Worm (Caenorhabditis elegans): Measurements from ENCODE around the gene sri-28.
A peak's percentile ranks its signal among the peaks of the same experiment; 100 is the strongest.

Gene sri-28

DNA sequence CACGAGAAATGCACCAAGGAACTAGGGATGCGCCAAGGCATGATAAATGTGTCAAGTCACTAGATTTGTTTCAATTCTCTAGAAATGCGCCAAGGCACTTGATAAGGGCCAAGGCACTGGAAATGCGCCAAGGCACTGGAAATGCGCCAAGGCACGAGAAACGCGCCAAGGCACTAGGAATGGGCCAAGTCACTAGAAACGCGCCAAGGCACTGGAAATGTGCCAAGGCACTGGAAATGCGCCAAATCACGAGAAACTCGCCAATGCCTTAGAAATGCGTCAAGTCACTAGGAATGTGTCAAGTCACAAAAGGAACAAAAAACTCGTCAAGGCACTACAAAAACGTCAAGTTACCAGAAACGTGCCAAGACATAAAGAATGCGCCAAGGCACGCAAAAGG, 12.1 kb upstream of the sri-28 start:
- TF ChIP-seq ama-1 (optimal IDR thresholded peaks at IDR 0.05): no peak
- TF ChIP-seq flt-1 (GFP tag; IDR thresholded peaks at IDR 0.05): no peak
- TF ChIP-seq hnd-1 (tag; optimal IDR thresholded peaks at IDR 0.05): no peak
- TF ChIP-seq aly-1 (tag; optimal IDR thresholded peaks at IDR 0.05): no peak
- no peak for TF ChIP-seq tbx-11 (GFP tag; IDR thresholded peaks at IDR 0.05)
- TF ChIP-seq F13C5.2 (tag; optimal IDR thresholded peaks at IDR 0.05): no peak
- no peak for TF ChIP-seq hmg-4 (GFP tag; optimal IDR thresholded peaks at IDR 0.05)
- no peak for TF ChIP-seq pes-1 (GFP tag; IDR thresholded peaks at IDR 0.05)
- TF ChIP-seq ceh-13 (GFP tag; optimal IDR thresholded peaks at IDR 0.05): no peak
- no peak for TF ChIP-seq tra-4 (tag; optimal IDR thresholded peaks at IDR 0.05)
- TF ChIP-seq sea-1 (GFP tag; conservative IDR thresholded peaks at IDR 0.05): no peak
- TF ChIP-seq scrt-1 (GFP tag; IDR thresholded peaks at IDR 0.05): no peak

DNA sequence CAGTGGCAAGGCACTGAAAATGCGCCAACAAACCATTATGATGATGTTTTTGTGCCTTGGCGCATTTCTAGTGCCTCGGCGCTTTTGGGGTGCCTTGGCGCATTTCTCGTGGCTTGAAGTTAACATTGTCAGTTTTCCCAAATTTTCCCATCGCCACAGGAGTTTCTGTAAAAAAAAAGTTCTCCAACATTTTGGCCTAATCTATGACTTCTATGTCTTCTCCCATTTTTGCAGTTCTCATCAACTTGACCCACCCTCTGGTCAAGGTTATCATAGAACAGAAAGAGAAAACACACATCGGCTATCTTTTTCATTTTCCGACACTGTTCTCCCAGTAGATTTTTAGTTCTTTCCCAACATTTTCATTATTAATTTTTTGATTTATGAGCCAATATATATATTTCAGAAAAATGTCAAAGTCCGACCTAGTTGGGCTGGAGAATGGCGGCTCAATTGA, 10.0 kb upstream of the sri-28 start, which contains the start of the genes B0454.26 and B0454.5:
TSS of gene B0454.26 (minus strand) at position 101 of the 457 bp plus-strand sequence.
TSS of gene B0454.5 (plus strand) at position 407 of the 457 bp plus-strand sequence.
- TF ChIP-seq hmbx-1 (tag; optimal IDR thresholded peaks at IDR 0.05): no peak
- no peak for TF ChIP-seq hnd-1 (tag; optimal IDR thresholded peaks at IDR 0.05)
- no peak for TF ChIP-seq aly-1 (tag; optimal IDR thresholded peaks at IDR 0.05)
- no peak for TF ChIP-seq flt-1 (GFP tag; IDR thresholded peaks at IDR 0.05)

DNA sequence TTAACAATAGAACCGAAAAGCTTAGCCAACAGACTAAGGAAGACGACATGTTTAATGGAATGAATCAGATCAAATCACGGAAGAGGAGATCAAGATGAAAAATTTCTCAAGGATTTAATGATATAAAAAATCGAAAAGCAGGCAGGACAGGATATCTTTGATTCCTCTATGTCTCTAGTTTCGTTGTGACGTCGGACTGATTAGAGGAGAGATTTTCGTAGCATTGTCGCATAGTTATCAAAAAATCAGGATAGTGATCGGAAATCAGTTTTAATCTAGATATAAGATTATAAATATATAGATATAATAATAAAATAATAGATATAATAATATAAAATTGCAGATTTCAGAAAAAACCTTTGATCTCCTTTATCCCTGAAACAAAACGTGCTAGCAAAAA, 5.1 kb upstream of the sri-28 start, which contains the start of gene B0454.8:
TSS of gene B0454.8 (minus strand) at position 101 of the 400 bp plus-strand sequence.
- TF ChIP-seq ceh-13 (GFP tag; optimal IDR thresholded peaks at IDR 0.05) (no peak), tbx-11 (GFP tag; IDR thresholded peaks at IDR 0.05) (no peak), hmg-4 (GFP tag; optimal IDR thresholded peaks at IDR 0.05) (no peak), sea-1 (GFP tag; conservative IDR thresholded peaks at IDR 0.05) (no peak), tra-4 (tag; optimal IDR thresholded peaks at IDR 0.05) (no peak), F13C5.2 (tag; optimal IDR thresholded peaks at IDR 0.05) (no peak), flt-1 (GFP tag; IDR thresholded peaks at IDR 0.05) (no peak), pes-1 (GFP tag; IDR thresholded peaks at IDR 0.05) (no peak)

DNA sequence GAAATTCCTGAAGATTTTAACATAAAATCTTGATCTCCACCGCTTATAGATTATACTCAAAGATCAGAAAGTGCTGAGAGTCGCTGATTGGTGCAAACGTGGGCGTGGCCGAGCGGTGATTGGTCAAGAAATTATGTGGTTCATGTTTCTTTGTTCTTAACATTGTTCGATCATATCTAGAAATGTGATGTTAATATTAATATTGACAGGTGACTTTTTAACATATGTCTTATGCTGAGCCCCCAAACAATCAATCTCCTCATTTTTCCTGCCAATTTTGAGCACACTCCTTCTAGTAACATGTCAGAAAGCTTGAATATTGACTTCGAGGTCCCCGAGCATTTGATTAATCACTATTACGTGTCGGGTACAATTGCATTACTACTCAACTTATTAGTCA, 4.5 kb upstream of the sri-28 start, which contains the start of gene sri-29:
TSS of gene sri-29 (plus strand) at position 301 of the 400 bp plus-strand sequence.
- TF ChIP-seq tbx-11 (GFP tag; IDR thresholded peaks at IDR 0.05) (no peak), B0310.2 (tag; optimal IDR thresholded peaks at IDR 0.05) (no peak), hmbx-1 (tag; optimal IDR thresholded peaks at IDR 0.05) (no peak), ama-1 (optimal IDR thresholded peaks at IDR 0.05) (no peak), scrt-1 (GFP tag; IDR thresholded peaks at IDR 0.05) (no peak), sea-1 (GFP tag; conservative IDR thresholded peaks at IDR 0.05) (no peak), flt-1 (GFP tag; IDR thresholded peaks at IDR 0.05) (no peak), ceh-13 (GFP tag; optimal IDR thresholded peaks at IDR 0.05) (no peak), hmg-4 (GFP tag; optimal IDR thresholded peaks at IDR 0.05) (no peak), hnd-1 (tag; optimal IDR thresholded peaks at IDR 0.05) (no peak), tra-4 (tag; optimal IDR thresholded peaks at IDR 0.05) (no peak), tbx-37 (GFP tag; conservative IDR thresholded peaks at IDR 0.05) (no peak), F13C5.2 (tag; optimal IDR thresholded peaks at IDR 0.05) (no peak), aly-1 (tag; optimal IDR thresholded peaks at IDR 0.05) (no peak), ceh-36 (tag; optimal IDR thresholded peaks at IDR 0.05) (no peak), ets-7 (tag; optimal IDR thresholded peaks at IDR 0.05) (no peak), pes-1 (GFP tag; IDR thresholded peaks at IDR 0.05) (no peak)

DNA sequence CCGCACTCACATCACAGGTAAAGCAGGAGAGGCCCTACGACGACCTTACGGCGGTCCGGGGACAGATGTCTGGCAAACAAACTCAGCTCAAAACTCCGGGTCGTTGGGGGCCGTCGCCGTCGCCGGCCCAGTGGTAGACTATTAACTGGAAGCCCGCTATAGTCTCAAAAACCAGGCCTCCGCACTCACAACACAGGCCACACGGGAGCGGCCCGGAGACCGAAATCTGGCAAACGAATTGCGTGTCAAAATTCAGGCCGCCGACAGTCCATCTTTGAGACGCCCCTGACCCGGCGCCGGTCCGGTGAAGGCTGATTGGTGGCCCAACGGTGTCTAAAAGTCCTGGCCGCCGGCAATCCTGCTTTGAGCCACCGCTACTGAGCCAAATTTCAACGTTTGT, 3.1 kb upstream of the sri-28 start:
- no peak for TF ChIP-seq tra-4 (tag; optimal IDR thresholded peaks at IDR 0.05)
- no peak for TF ChIP-seq flt-1 (GFP tag; IDR thresholded peaks at IDR 0.05)
- no peak for TF ChIP-seq hnd-1 (tag; optimal IDR thresholded peaks at IDR 0.05)
- TF ChIP-seq tbx-11 (GFP tag; IDR thresholded peaks at IDR 0.05): no peak
- TF ChIP-seq B0310.2 (tag; optimal IDR thresholded peaks at IDR 0.05): no peak
- TF ChIP-seq ama-1 (optimal IDR thresholded peaks at IDR 0.05): no peak
- no peak for TF ChIP-seq hmg-4 (GFP tag; optimal IDR thresholded peaks at IDR 0.05)
- TF ChIP-seq F13C5.2 (tag; optimal IDR thresholded peaks at IDR 0.05): no peak
- no peak for TF ChIP-seq hmbx-1 (tag; optimal IDR thresholded peaks at IDR 0.05)
- TF ChIP-seq aly-1 (tag; optimal IDR thresholded peaks at IDR 0.05): no peak

DNA sequence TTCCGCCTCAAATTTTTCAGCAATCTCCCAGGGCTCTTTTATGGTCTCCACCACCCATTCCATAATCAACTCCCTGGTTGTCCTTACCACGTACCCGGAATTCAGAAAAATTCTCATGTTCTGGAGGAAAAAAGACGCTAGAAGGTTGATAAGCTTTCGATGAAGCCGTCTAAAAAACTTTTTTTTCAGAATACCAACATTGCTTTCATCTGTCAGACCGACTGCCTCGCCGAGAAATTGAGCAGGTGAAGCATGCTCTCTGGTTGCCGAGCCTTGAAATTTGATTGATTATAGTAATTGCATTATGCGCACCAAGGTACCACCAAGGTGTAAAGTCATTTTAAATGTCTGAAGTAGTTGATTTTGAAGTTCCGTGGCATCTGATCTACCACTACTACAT, 2.6 kb upstream of the sri-28 start, which contains the start of gene sri-30:
TSS of gene sri-30 (plus strand) at position 301 of the 400 bp plus-strand sequence.
- no peak for TF ChIP-seq ets-7 (tag; optimal IDR thresholded peaks at IDR 0.05)

DNA sequence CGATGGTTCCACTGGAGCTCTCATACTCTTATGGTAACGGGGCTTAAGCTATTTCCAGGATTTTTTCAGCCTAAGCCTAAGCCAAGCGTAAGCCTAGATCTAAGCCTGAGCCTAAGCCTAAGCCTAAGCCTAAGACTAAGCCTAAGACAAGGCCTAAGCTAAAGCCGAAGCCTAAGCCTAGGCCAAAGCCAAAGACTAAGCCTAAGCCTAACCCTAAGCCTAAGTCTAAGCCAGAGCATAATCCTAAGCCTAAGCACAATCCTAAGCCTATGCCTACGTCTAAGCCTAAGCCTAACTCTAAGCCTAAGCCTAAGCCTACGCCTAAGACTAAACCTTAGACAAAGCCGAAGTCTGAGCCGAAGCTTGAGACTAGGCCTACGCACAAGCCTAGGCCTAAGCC, 511 bp downstream of the sri-28 start:
- TF ChIP-seq ceh-36 (tag; optimal IDR thresholded peaks at IDR 0.05): peak; percentile 87
- no peak for TF ChIP-seq sea-1 (GFP tag; conservative IDR thresholded peaks at IDR 0.05)
- no peak for TF ChIP-seq tra-4 (tag; optimal IDR thresholded peaks at IDR 0.05)

DNA sequence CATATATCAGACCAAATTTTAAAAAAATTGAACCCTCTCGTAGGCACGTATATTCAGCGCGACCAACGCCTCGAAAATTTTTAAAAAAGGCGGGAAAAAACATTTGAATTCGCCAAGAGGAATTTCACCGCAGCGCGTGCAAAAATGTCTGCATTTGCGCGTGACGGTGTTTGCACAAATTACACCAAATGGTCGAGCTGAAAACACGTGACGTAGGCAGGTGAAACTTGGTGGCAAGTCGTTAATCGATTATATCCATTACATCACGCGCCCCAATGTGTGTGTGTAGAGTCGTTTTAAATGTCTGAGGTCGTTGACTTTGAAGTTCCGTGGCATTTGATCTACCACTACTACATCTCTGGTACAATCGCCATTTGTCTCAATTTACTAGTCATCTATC, 2.2 kb downstream of the sri-28 start, which contains the start of gene sri-31:
TSS of gene sri-31 (plus strand) at position 301 of the 400 bp plus-strand sequence.
- TF ChIP-seq ets-7 (tag; optimal IDR thresholded peaks at IDR 0.05) (no peak), F13C5.2 (tag; optimal IDR thresholded peaks at IDR 0.05) (no peak), tra-4 (tag; optimal IDR thresholded peaks at IDR 0.05) (no peak), hnd-1 (tag; optimal IDR thresholded peaks at IDR 0.05) (no peak), tbx-11 (GFP tag; IDR thresholded peaks at IDR 0.05) (no peak), tbx-37 (GFP tag; conservative IDR thresholded peaks at IDR 0.05) (no peak), aly-1 (tag; optimal IDR thresholded peaks at IDR 0.05) (no peak), hmg-4 (GFP tag; optimal IDR thresholded peaks at IDR 0.05) (no peak), ceh-36 (tag; optimal IDR thresholded peaks at IDR 0.05) (no peak), sea-1 (GFP tag; conservative IDR thresholded peaks at IDR 0.05) (no peak), hmbx-1 (tag; optimal IDR thresholded peaks at IDR 0.05) (no peak), scrt-1 (GFP tag; IDR thresholded peaks at IDR 0.05) (no peak), ceh-13 (GFP tag; optimal IDR thresholded peaks at IDR 0.05) (no peak), ama-1 (optimal IDR thresholded peaks at IDR 0.05) (no peak), B0310.2 (tag; optimal IDR thresholded peaks at IDR 0.05) (no peak), pes-1 (GFP tag; IDR thresholded peaks at IDR 0.05) (no peak)
